Fruit fly (Drosophila melanogaster): Measurements from ENCODE around the gene CG2129.

Gene CG2129

DNA sequence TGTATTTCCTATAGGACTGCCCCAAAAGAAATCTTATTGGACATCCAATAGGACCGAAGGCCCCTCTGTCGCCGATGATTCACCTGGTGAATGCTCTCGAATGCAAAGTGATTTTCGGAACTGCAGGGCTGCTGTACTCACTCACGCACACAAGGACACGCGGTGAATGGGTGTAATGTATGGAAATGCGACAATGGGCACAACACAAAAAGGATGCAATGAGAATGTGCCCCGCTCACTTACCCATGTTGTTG, 44.9 kb upstream of the CG2129 start:
- no peak for TF ChIP-seq Dfd (GFP tag; optimal IDR thresholded peaks at IDR 0.05)
- TF ChIP-seq psq (GFP tag; optimal IDR thresholded peaks at IDR 0.05): no peak
- no peak for TF ChIP-seq brk (GFP tag; optimal IDR thresholded peaks at IDR 0.05)
- TF ChIP-seq br (GFP tag; optimal IDR thresholded peaks at IDR 0.05): no peak
- no peak for TF ChIP-seq fru (GFP tag; optimal IDR thresholded peaks at IDR 0.05)
- no peak for TF ChIP-seq sage (GFP tag; optimal IDR thresholded peaks at IDR 0.05)

DNA sequence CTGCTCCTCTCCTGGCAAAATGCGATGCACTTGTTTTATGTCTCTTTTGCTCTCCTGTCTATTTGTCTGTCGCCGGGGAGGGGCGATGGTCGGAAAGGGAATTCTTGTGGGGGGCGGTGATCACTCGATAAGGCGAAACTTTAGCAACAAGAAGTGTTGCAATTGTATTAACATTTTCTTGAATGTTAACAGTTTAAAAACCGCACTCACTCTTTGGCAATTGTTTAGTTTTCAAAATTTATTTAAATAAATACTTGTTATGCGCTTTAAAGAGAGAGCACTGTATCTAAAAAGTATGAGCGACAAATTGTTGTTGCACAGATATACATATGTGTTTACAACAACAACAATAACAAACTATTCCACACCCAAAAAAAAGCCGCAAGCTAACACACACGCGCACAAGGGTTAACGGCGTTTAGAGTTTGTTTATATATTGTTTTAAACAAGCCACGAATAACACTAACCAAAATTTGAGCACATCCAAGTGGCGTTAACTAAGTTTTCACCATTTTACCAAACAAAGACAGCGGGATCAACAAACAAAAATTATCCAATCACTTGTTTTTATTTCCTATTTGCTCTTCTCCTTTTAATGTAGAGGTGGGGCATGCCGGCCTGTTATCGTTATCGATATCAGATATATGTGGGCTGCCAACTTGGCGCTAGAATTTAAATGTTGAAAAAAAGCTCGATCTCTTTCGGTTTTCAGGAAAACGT, 44.0 kb upstream of the CG2129 start, which contains the start of gene CG2258:
Gene CG2258 (minus strand): TSS at position 617 of the 720 bp plus-strand sequence.
- TF ChIP-seq lola (GFP tag; optimal IDR thresholded peaks at IDR 0.05) (no peak), Mio (GFP tag; optimal IDR thresholded peaks at IDR 0.05) (no peak), OdsH (GFP tag; optimal IDR thresholded peaks at IDR 0.05) (peak; percentile 74), Abd-B (GFP tag; optimal IDR thresholded peaks at IDR 0.05) (no peak), HLH106 (tag; optimal IDR thresholded peaks at IDR 0.05) (peak; percentile 73), Hr78 (GFP tag; optimal IDR thresholded peaks at IDR 0.05) (no peak), h (GFP tag; optimal IDR thresholded peaks at IDR 0.05) (peak; percentile 83), CG9705 (GFP tag; optimal IDR thresholded peaks at IDR 0.05) (peak; percentile 53), N (GFP tag; optimal IDR thresholded peaks at IDR 0.05) (no peak), rgr (GFP tag; optimal IDR thresholded peaks at IDR 0.05) (peak; percentile 84), usp (GFP tag; optimal IDR thresholded peaks at IDR 0.05) (no peak), Jra (GFP tag; optimal IDR thresholded peaks at IDR 0.05) (peak; percentile 37), Myc (optimal IDR thresholded peaks at IDR 0.05) (no peak), Sp1 (GFP tag; optimal IDR thresholded peaks at IDR 0.05) (peak; percentile 75), Vsx2 (GFP tag; optimal IDR thresholded peaks at IDR 0.05; ENCODE audit: partially characterized antibody) (no peak), tai (GFP tag; optimal IDR thresholded peaks at IDR 0.05) (no peak), GATAd (GFP tag; optimal IDR thresholded peaks at IDR 0.05) (no peak), dmrt93B (GFP tag; optimal IDR thresholded peaks at IDR 0.05) (peak; percentile 46), pan (optimal IDR thresholded peaks at IDR 0.05) (no peak), sage (GFP tag; optimal IDR thresholded peaks at IDR 0.05) (peak; percentile 39), jim (GFP tag; optimal IDR thresholded peaks at IDR 0.05) (no peak), fru (GFP tag; optimal IDR thresholded peaks at IDR 0.05) (peak; percentile 59), Dfd (GFP tag; optimal IDR thresholded peaks at IDR 0.05) (no peak), Dif (GFP tag; optimal IDR thresholded peaks at IDR 0.05; ENCODE audit: partially characterized antibody) (no peak), sv (GFP tag; optimal IDR thresholded peaks at IDR 0.05) (no peak), dsf (GFP tag; optimal IDR thresholded peaks at IDR 0.05; ENCODE audit: borderline replicate concordance) (no peak), CG32264 (GFP tag; optimal IDR thresholded peaks at IDR 0.05) (peak; percentile 17), woc (GFP tag; optimal IDR thresholded peaks at IDR 0.05) (peak; percentile 69), dl (GFP tag; optimal IDR thresholded peaks at IDR 0.05; ENCODE audit: insufficient read depth in 1 of 2, partially characterized antibody in 2 of 2) (no peak), brk (GFP tag; optimal IDR thresholded peaks at IDR 0.05) (no peak), Hnf4 (GFP tag; optimal IDR thresholded peaks at IDR 0.05) (peak; percentile 72), ey (GFP tag; optimal IDR thresholded peaks at IDR 0.05) (peak; percentile 61), br (GFP tag; optimal IDR thresholded peaks at IDR 0.05) (peak; percentile 71), CrebA (GFP tag; optimal IDR thresholded peaks at IDR 0.05; ENCODE audit: borderline replicate concordance) (no peak), foxo (GFP tag; optimal IDR thresholded peaks at IDR 0.05) (peak in 1 of 2 experiments; percentile 65), psq (GFP tag; optimal IDR thresholded peaks at IDR 0.05) (peak; percentile 65), Rel (GFP tag; optimal IDR thresholded peaks at IDR 0.05) (no peak), Rel (tag; optimal IDR thresholded peaks at IDR 0.05) (peak; percentile 39), Hr83 (GFP tag; optimal IDR thresholded peaks at IDR 0.05; ENCODE audit: poor library complexity, severe bottlenecking) (no peak)
